Worm (Caenorhabditis elegans): Measurements from ENCODE around the gene F45G2.7.

Gene F45G2.7

DNA sequence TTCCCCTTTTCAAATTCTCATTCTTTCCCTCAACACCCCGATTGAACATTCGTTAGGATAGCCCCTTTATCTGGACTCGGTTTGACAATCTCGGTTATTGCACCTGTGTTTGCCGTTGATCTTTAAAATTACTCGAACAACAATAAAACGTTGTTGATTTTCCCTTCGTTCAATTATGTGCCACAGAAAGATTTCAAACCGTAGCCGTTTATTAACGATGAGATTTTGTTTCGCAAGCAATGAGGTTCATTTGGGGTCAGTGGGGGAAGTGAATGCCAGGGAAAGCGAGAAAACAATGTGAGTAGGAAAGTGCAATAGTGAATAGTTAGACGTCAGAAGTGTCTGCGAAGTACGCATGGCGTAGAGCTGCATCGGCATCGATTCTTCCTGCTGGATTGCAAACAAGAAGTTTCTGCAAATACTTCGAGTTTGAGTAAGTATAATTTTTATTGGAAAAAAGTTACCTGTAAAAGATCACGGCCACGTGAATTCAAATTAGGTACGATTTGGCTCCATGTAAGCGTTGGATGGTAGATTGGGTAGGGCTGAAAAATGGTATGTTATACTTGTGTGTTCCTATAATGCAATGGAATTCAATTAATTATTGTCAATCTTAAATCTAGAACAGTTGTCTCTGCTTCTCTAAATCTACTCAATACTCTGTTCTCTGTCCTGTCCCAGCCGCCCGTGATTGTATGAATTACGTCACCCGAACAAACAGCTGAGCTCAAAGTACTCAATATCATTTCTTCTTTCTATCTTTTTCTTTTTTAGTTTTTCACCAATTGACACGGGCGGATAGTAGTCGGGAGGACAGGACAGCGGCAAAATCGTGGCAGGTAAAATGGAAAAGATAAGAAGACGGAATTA, 30.4 kb upstream of the F45G2.7 start, which contains the start of gene kel-3:
Gene kel-3, plus strand, starts transcription at position 328 of the 870 bp plus-strand sequence.
- TF ChIP-seq mdl-1 (tag; optimal IDR thresholded peaks at IDR 0.05) (peak; percentile 24 to 47), nhr-25 (tag; optimal IDR thresholded peaks at IDR 0.05; ENCODE audit: borderline replicate concordance, insufficient read depth) (no peak), mxl-2 (GFP tag; conservative IDR thresholded peaks at IDR 0.05) (no peak), nhr-76 (tag; optimal IDR thresholded peaks at IDR 0.05) (no peak), arid-1 (GFP tag; conservative IDR thresholded peaks at IDR 0.05) (peak; percentile 86), aly-2 (tag; optimal IDR thresholded peaks at IDR 0.05) (peak; percentile 95), snpc-4 (tag; optimal IDR thresholded peaks at IDR 0.05) (no peak), F26F4.8 (GFP tag; conservative IDR thresholded peaks at IDR 0.05) (peak; percentile 12; the same call in 1 of the 2 replicates), unc-39 (tag; optimal IDR thresholded peaks at IDR 0.05) (no peak), attf-4 (tag; optimal IDR thresholded peaks at IDR 0.05) (peak; percentile 34), dmd-8 (GFP tag; IDR thresholded peaks at IDR 0.05) (peak; percentile 78; the same call in 1 of the 2 replicates), F49E8.2 (tag; optimal IDR thresholded peaks at IDR 0.05; ENCODE audit: borderline replicate concordance) (peak; percentile 92), T20F7.1 (GFP tag; optimal IDR thresholded peaks at IDR 0.05) (peak; percentile 65), lin-15B (tag; optimal IDR thresholded peaks at IDR 0.05) (peak; percentile 11), nhr-42 (GFP tag; IDR thresholded peaks at IDR 0.05) (peak; percentile 86), php-3 (GFP tag; IDR thresholded peaks at IDR 0.05) (peak; percentile 89), hmg-1.1 (GFP tag; IDR thresholded peaks at IDR 0.05) (peak; percentile 67; the same call in 1 of the 2 replicates), Y75B8A.6 (GFP tag; IDR thresholded peaks at IDR 0.05) (peak; percentile 70; the same call in 1 of the 2 replicates), zip-2 (tag; optimal IDR thresholded peaks at IDR 0.05) (peak; percentile 58), lsy-2 (tag; optimal IDR thresholded peaks at IDR 0.05) (peak; percentile 63 to 86), nhr-11 (tag; optimal IDR thresholded peaks at IDR 0.05) (peak; percentile 74), mxl-3 (GFP tag; optimal IDR thresholded peaks at IDR 0.05) (no peak), mep-1 (tag; optimal IDR thresholded peaks at IDR 0.05) (peak; percentile 88), gei-8 (GFP tag; optimal IDR thresholded peaks at IDR 0.05) (peak; percentile 88), daf-8 (GFP tag; IDR thresholded peaks at IDR 0.05) (peak; percentile 34; the same call in 1 of the 2 replicates), dmd-9 (GFP tag; IDR thresholded peaks at IDR 0.05) (peak; percentile 67), saeg-2 (GFP tag; IDR thresholded peaks at IDR 0.05) (peak; percentile 62; the same call in 1 of the 2 replicates), skn-1 (tag; optimal IDR thresholded peaks at IDR 0.05) (no peak), snpc-1.2 (GFP tag; IDR thresholded peaks at IDR 0.05) (peak; percentile 72), lir-3 (tag; optimal IDR thresholded peaks at IDR 0.05) (peak; percentile 7), egl-27 (tag; optimal IDR thresholded peaks at IDR 0.05) (no peak), pqm-1 (tag; optimal IDR thresholded peaks at IDR 0.05) (peak; percentile 93), R02D3.7 (tag; optimal IDR thresholded peaks at IDR 0.05) (no peak), spr-1 (tag; optimal IDR thresholded peaks at IDR 0.05) (peak; percentile 58), rbr-2 (tag; optimal IDR thresholded peaks at IDR 0.05) (peak; percentile 44), nhr-48 (tag; optimal IDR thresholded peaks at IDR 0.05) (peak; percentile 92), F10B5.3 (tag; optimal IDR thresholded peaks at IDR 0.05) (peak; percentile 76), ces-1 (GFP tag; optimal IDR thresholded peaks at IDR 0.05) (no peak), dmd-6 (GFP tag; IDR thresholded peaks at IDR 0.05) (peak; percentile 88), zip-11 (GFP tag; IDR thresholded peaks at IDR 0.05) (0 out of 2 replicates have a peak, but pooled peaks have one; percentile 17), ceh-44 (GFP tag; IDR thresholded peaks at IDR 0.05) (peak; percentile 6; the same call in 1 of the 2 replicates), hlh-30 (tag; optimal IDR thresholded peaks at IDR 0.05; ENCODE audit: insufficient read depth) (peak; percentile 76), F37D6.2 (tag; optimal IDR thresholded peaks at IDR 0.05) (no peak), lin-13 (GFP tag; optimal IDR thresholded peaks at IDR 0.05) (peak; percentile 82), Y5F2A.4 (GFP tag; optimal IDR thresholded peaks at IDR 0.05) (peak; percentile 78), zfp-2 (tag; optimal IDR thresholded peaks at IDR 0.05) (peak; percentile 30), ceh-32 (tag; optimal IDR thresholded peaks at IDR 0.05; ENCODE audit: poor library complexity) (no peak), dpl-1 (GFP tag; optimal IDR thresholded peaks at IDR 0.05) (peak; percentile 7), spr-3 (GFP tag; optimal IDR thresholded peaks at IDR 0.05) (peak; percentile 74)

Data from whole organism, L4 larva.